Worm (Caenorhabditis elegans): ENCODE data around the gene Y73C8B.3.

Y73C8B.3 gene

ce11 chrV:3188043-3188442, 5.0 kb downstream of the Y73C8B.3 start, which contains the start of gene lag-2:
Gene lag-2, plus strand, starts transcription at chrV:3188343.
- TF ChIP-seq sea-2 (GFP tag; optimal IDR thresholded peaks at IDR 0.05) (no peak), nhr-67 (tag; optimal IDR thresholded peaks at IDR 0.05) (no peak), snpc-4 (tag; optimal IDR thresholded peaks at IDR 0.05) (no peak), ZK546.5 (tag; optimal IDR thresholded peaks at IDR 0.05) (no peak), fkh-2 (tag; optimal IDR thresholded peaks at IDR 0.05) (no peak), nhr-76 (tag; optimal IDR thresholded peaks at IDR 0.05) (no peak), ceh-28 (tag; optimal IDR thresholded peaks at IDR 0.05) (no peak), skn-1 (tag; optimal IDR thresholded peaks at IDR 0.05) (no peak), jun-1 (tag; optimal IDR thresholded peaks at IDR 0.05) (no peak), lin-39 (tag; optimal IDR thresholded peaks at IDR 0.05) (no peak), eor-1 (tag; optimal IDR thresholded peaks at IDR 0.05) (no peak), nfya-1 (tag; optimal IDR thresholded peaks at IDR 0.05; ENCODE audit: insufficient read depth) (no peak), ztf-11 (tag; optimal IDR thresholded peaks at IDR 0.05) (no peak), mml-1 (tag; optimal IDR thresholded peaks at IDR 0.05) (no peak), fkh-10 (GFP tag; optimal IDR thresholded peaks at IDR 0.05) (no peak), nhr-11 (tag; optimal IDR thresholded peaks at IDR 0.05) (no peak)

- TF ChIP-seq elt-2 (tag; optimal IDR thresholded peaks at IDR 0.05) (no peak), pha-4 (tag; optimal IDR thresholded peaks at IDR 0.05) (no peak), R02D3.7 (tag; optimal IDR thresholded peaks at IDR 0.05) (no peak), ztf-11 (tag; optimal IDR thresholded peaks at IDR 0.05) (no peak), elt-1 (tag; optimal IDR thresholded peaks at IDR 0.05) (no peak), nhr-237 (tag; optimal IDR thresholded peaks at IDR 0.05) (no peak), nhr-28 (tag; optimal IDR thresholded peaks at IDR 0.05) (no peak), mml-1 (tag; optimal IDR thresholded peaks at IDR 0.05) (no peak), ceh-28 (tag; optimal IDR thresholded peaks at IDR 0.05) (no peak), nhr-12 (tag; optimal IDR thresholded peaks at IDR 0.05) (no peak), jun-1 (tag; optimal IDR thresholded peaks at IDR 0.05) (no peak)
Measured at ce11 chrV:3185855-3186254, 7.2 kb downstream of the Y73C8B.3 start.

- no peak for TF ChIP-seq ztf-4 (tag; optimal IDR thresholded peaks at IDR 0.05)
- TF ChIP-seq ceh-28 (tag; optimal IDR thresholded peaks at IDR 0.05) = no peak
- no peak for TF ChIP-seq snpc-4 (tag; optimal IDR thresholded peaks at IDR 0.05)
- no peak for TF ChIP-seq R02D3.7 (tag; optimal IDR thresholded peaks at IDR 0.05)
- no peak for TF ChIP-seq zag-1 (tag; optimal IDR thresholded peaks at IDR 0.05)
- TF ChIP-seq nhr-25 (tag; optimal IDR thresholded peaks at IDR 0.05) = no peak
Measured at ce11 chrV:3176161-3176560, 16.9 kb downstream of the Y73C8B.3 start, which contains the start of gene srab-8. Gene srab-8, plus strand, starts transcription at chrV:3176461.

- peak; percentile 89 for TF ChIP-seq ceh-28 (tag; optimal IDR thresholded peaks at IDR 0.05)
- TF ChIP-seq fos-1 (tag; optimal IDR thresholded peaks at IDR 0.05) = no peak
Measured at ce11 chrV:3171625-3172024, 21.4 kb downstream of the Y73C8B.3 start.

ce11 chrV:3169838-3170237, 23.2 kb downstream of the Y73C8B.3 start, which contains the start of gene srbc-6:
Gene srbc-6, plus strand, starts transcription at chrV:3170138.
- TF ChIP-seq elt-3 (tag; optimal IDR thresholded peaks at IDR 0.05) (no peak), lin-39 (tag; optimal IDR thresholded peaks at IDR 0.05) (no peak), daf-12 (tag; optimal IDR thresholded peaks at IDR 0.05) (no peak), ZK546.5 (tag; optimal IDR thresholded peaks at IDR 0.05) (no peak), nhr-67 (tag; optimal IDR thresholded peaks at IDR 0.05) (no peak), fkh-10 (GFP tag; optimal IDR thresholded peaks at IDR 0.05) (no peak)

- TF ChIP-seq ceh-82 (tag; optimal IDR thresholded peaks at IDR 0.05) = no peak
- no peak for TF ChIP-seq lin-15B (tag; optimal IDR thresholded peaks at IDR 0.05)
- no peak for TF ChIP-seq ceh-28 (tag; optimal IDR thresholded peaks at IDR 0.05)
- no peak for TF ChIP-seq aly-2 (tag; optimal IDR thresholded peaks at IDR 0.05)
- no peak for TF ChIP-seq nhr-23 (tag; optimal IDR thresholded peaks at IDR 0.05)
- TF ChIP-seq pqm-1 (tag; optimal IDR thresholded peaks at IDR 0.05) = no peak
- no peak for TF ChIP-seq nhr-67 (tag; optimal IDR thresholded peaks at IDR 0.05)
- no peak for TF ChIP-seq nfya-1 (tag; optimal IDR thresholded peaks at IDR 0.05; ENCODE audit: insufficient read depth)
- no peak for TF ChIP-seq nhr-77 (tag; optimal IDR thresholded peaks at IDR 0.05)
- TF ChIP-seq elt-2 (tag; optimal IDR thresholded peaks at IDR 0.05) = no peak
- TF ChIP-seq nhr-76 (tag; optimal IDR thresholded peaks at IDR 0.05) = no peak
- TF ChIP-seq fkh-10 (GFP tag; optimal IDR thresholded peaks at IDR 0.05) = no peak
- TF ChIP-seq jun-1 (tag; optimal IDR thresholded peaks at IDR 0.05) = no peak
- TF ChIP-seq sea-2 (GFP tag; optimal IDR thresholded peaks at IDR 0.05) = no peak
- no peak for TF ChIP-seq elt-1 (tag; optimal IDR thresholded peaks at IDR 0.05)
- TF ChIP-seq tbx-2 (tag; optimal IDR thresholded peaks at IDR 0.05) = no peak
- TF ChIP-seq elt-3 (tag; optimal IDR thresholded peaks at IDR 0.05) = no peak
- no peak for TF ChIP-seq egl-5 (tag; optimal IDR thresholded peaks at IDR 0.05)
Measured at ce11 chrV:3168650-3169049, 24.4 kb downstream of the Y73C8B.3 start, which contains the start of gene C36C5.15. Gene C36C5.15, minus strand, starts transcription at chrV:3168750.

Measured in whole organism, L3 larva.